Worm (Caenorhabditis elegans): ENCODE measurements around the gene hpo-25.

DNA sequence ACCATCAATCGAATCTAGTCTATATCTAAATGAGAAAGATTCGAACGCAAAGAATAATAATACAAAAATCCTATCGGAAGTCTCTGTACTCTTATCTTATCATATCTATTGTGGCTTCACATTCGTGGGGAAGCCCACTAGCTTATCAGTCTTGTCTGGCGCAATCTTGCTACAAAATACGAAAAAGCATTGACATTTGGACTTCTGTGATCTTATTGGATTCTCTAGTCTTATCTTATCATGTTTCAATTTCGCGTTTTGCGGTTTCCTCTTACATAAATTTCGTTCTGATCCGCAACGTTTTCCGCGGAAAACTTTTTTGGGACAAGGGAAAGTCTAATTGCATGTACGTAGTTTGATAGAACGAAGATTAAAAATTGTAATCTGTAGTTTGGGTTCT is 30.8 kb downstream of the hpo-25 start:
- TF ChIP-seq unc-55 (GFP tag; optimal IDR thresholded peaks at IDR 0.05) (no peak), hlh-30 (tag; optimal IDR thresholded peaks at IDR 0.05; ENCODE audit: insufficient read depth) (no peak)
